Fruit fly (Drosophila melanogaster): ENCODE data around the gene CG2217.

Gene CG2217

dm6 chr3R:30450224-30450623, 27.5 kb upstream of the CG2217 start (continued):
- TF ChIP-seq zen (tag; optimal IDR thresholded peaks at IDR 0.05) (no peak), gem (tag; optimal IDR thresholded peaks at IDR 0.05) (peak; percentile 62), Oli (tag; optimal IDR thresholded peaks at IDR 0.05) (no peak), CG1792 (GFP tag; optimal IDR thresholded peaks at IDR 0.05) (peak; percentile 90), ham (GFP tag; IDR thresholded peaks at IDR 0.05) (peak; percentile 70; the same call in 1 of the 2 replicates), ab (GFP tag; optimal IDR thresholded peaks at IDR 0.05) (no peak), CG11696 (GFP tag; IDR thresholded peaks at IDR 0.05) (peak; percentile 82), CG30431 (GFP tag; optimal IDR thresholded peaks at IDR 0.05) (peak; percentile 21), NK7.1 (GFP tag; optimal IDR thresholded peaks at IDR 0.05) (no peak), al (GFP tag; IDR thresholded peaks at IDR 0.05) (no peak; the same call in 1 of the 2 replicates), CG1529 (GFP tag; optimal IDR thresholded peaks at IDR 0.05) (peak; percentile 69), Deaf1 (tag; optimal IDR thresholded peaks at IDR 0.05) (peak; percentile 67), crol (GFP tag; IDR thresholded peaks at IDR 0.05) (0 out of 2 replicates have a peak, but pooled peaks have one; percentile 13), peb (GFP tag; IDR thresholded peaks at IDR 0.05) (peak; percentile 62; the same call in 1 of the 2 replicates), CG10267 (tag; optimal IDR thresholded peaks at IDR 0.05) (no peak), Lhr (GFP tag; optimal IDR thresholded peaks at IDR 0.05) (peak; percentile 60), fru (optimal IDR thresholded peaks at IDR 0.05) (no peak), CG10366 (GFP tag; IDR thresholded peaks at IDR 0.05) (peak; percentile 69), dysf (GFP tag; IDR thresholded peaks at IDR 0.05) (peak; percentile 45; the same call in 1 of the 3 replicates), luna (GFP tag; optimal IDR thresholded peaks at IDR 0.05) (peak; percentile 63), CG10209 (GFP tag; optimal IDR thresholded peaks at IDR 0.05) (peak; percentile 84), Lpt (GFP tag; optimal IDR thresholded peaks at IDR 0.05) (no peak), CG15601 (tag; optimal IDR thresholded peaks at IDR 0.05) (no peak), BEAF-32 (GFP tag; optimal IDR thresholded peaks at IDR 0.05) (no peak), CG2875 (GFP tag; optimal IDR thresholded peaks at IDR 0.05) (peak; percentile 89), Gsc (GFP tag; IDR thresholded peaks at IDR 0.05) (no peak), Atf-2 (GFP tag; optimal IDR thresholded peaks at IDR 0.05) (peak; percentile 73), CG17328 (GFP tag; IDR thresholded peaks at IDR 0.05) (peak; percentile 70), CG14014 (GFP tag; IDR thresholded peaks at IDR 0.05) (no peak; the same call in 1 of the 2 replicates), esg (GFP tag; conservative IDR thresholded peaks at IDR 0.05) (no peak), CG32767 (GFP tag; IDR thresholded peaks at IDR 0.05) (peak; percentile 77), CG15479 (GFP tag; optimal IDR thresholded peaks at IDR 0.05) (no peak), jigr1 (GFP tag; IDR thresholded peaks at IDR 0.05) (no peak), ac (GFP tag; optimal IDR thresholded peaks at IDR 0.05) (peak; percentile 57), CG15696 (tag; optimal IDR thresholded peaks at IDR 0.05) (peak; percentile 45), hbn (GFP tag; IDR thresholded peaks at IDR 0.05; ENCODE audit: partially characterized antibody) (peak; percentile 41; the same call in 1 of the 2 replicates), hkb (optimal IDR thresholded peaks at IDR 0.05) (no peak), hkb (GFP tag; IDR thresholded peaks at IDR 0.05) (peak; percentile 93), Neu2 (GFP tag; optimal IDR thresholded peaks at IDR 0.05; ENCODE audit: borderline replicate concordance) (no peak), CG7357 (GFP tag; IDR thresholded peaks at IDR 0.05) (peak; percentile 47; the same call in 1 of the 3 replicates), CG3995 (GFP tag; optimal IDR thresholded peaks at IDR 0.05) (no peak), maf-S (GFP tag; optimal IDR thresholded peaks at IDR 0.05) (peak; percentile 82), ttk (GFP tag; IDR thresholded peaks at IDR 0.05) (peak; percentile 14; the same call in 1 of the 2 replicates), CG30020 (tag; optimal IDR thresholded peaks at IDR 0.05) (no peak), Antp (GFP tag; optimal IDR thresholded peaks at IDR 0.05) (peak; percentile 72), CG9876 (GFP tag; optimal IDR thresholded peaks at IDR 0.05) (peak; percentile 41), sug (tag; optimal IDR thresholded peaks at IDR 0.05) (no peak), CG8478 (optimal IDR thresholded peaks at IDR 0.05) (no peak), ind (GFP tag; optimal IDR thresholded peaks at IDR 0.05) (no peak), CG12744 (GFP tag; optimal IDR thresholded peaks at IDR 0.05) (peak; percentile 83), CG42726 (GFP tag; IDR thresholded peaks at IDR 0.05; ENCODE audit: partially characterized antibody) (no peak), her (GFP tag; optimal IDR thresholded peaks at IDR 0.05) (peak; percentile 79), Mad (GFP tag; optimal IDR thresholded peaks at IDR 0.05) (peak; percentile 70)
